Worm (Caenorhabditis elegans) whole organism, midembryonic: ENCODE data around the gene ops-1.

Source experiments
- T22C8.4 ChIP-seq: fragments of 200-800 bp; sonication (Bioruptor generic); IDR thresholded peaks from 2 replicates; pipeline ENCODE4 v1.3.6; 2022; ENCODE audit warnings: missing genetic modification characterization, missing compliant biosample characterization
- cog-1 ChIP-seq: sonication (generic microtip); optimal IDR thresholded peaks from 2 replicates; lab custom pipeline; 2016; ENCODE audit warnings: missing genetic modification characterization, missing compliant biosample characterization
- flt-1 ChIP-seq: fragments of 200-800 bp; sonication (Bioruptor generic); IDR thresholded peaks from 2 replicates; pipeline ENCODE4 v1.3.6; 2022; ENCODE audit warnings: missing genetic modification characterization, missing compliant biosample characterization
- klf-2 ChIP-seq: fragments of 200-800 bp; sonication (Bioruptor generic); conservative IDR thresholded peaks from 2 replicates; pipeline ENCODE4 v1.3.6; 2022; ENCODE audit warnings: missing genetic modification reagents, missing genetic modification characterization, missing compliant biosample characterization
- med-1 ChIP-seq: sonication (generic microtip); optimal IDR thresholded peaks from 2 replicates; lab custom pipeline; 2017; ENCODE audit warnings: missing genetic modification characterization, mild to moderate bottlenecking, missing compliant biosample characterization, antibody characterized with exemption, missing genetic modification reagents; ENCODE audit not compliant: insufficient read depth
- ztf-23 ChIP-seq: fragments of 200-800 bp; sonication (Bioruptor generic); IDR thresholded peaks from 2 replicates; pipeline ENCODE4 v1.3.6; 2022; ENCODE audit warnings: missing genetic modification reagents, missing genetic modification characterization, missing compliant biosample characterization

- TF ChIP-seq cog-1 (no peak), med-1 (GFP tag; lab: Kevin White, UChicago) (no peak), T22C8.4 (GFP tag; lab: Robert Waterston, UW) (no peak), ztf-23 (GFP tag; lab: Robert Waterston, UW) (no peak), flt-1 (GFP tag; lab: Robert Waterston, UW) (no peak), klf-2 (no peak)
Measured at ce11 chrIV:6248486-6248885, 35.7 kb downstream of the ops-1 start, which contains the start of gene acox-3.
